Worm (Caenorhabditis elegans): Measurements from ENCODE around the gene qdpr-1.

DNA sequence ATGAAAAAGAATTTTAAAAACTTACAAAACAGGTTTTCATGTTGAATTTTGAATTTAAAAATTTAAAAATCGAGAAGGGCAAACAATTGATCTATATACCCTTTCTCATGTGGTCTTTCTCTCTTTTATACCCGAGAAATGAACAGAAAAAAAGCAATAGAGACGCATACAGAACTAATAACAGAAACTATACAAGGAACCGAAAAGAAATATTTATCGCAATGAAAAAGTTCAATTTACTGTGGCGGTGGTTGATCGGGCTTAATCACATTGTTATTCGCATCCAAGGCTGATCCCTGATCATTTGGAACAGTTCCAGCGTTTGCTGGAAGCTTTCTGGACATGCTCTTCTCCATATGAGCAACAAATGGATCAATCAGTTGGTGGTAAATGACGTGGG lies 15.5 kb upstream of the qdpr-1 start, which contains the start of gene T03F6.10:
- TF ChIP-seq ztf-4 (tag; optimal IDR thresholded peaks at IDR 0.05) (no peak), nhr-25 (tag; optimal IDR thresholded peaks at IDR 0.05) (no peak), nfya-1 (tag; optimal IDR thresholded peaks at IDR 0.05; ENCODE audit: insufficient read depth) (no peak)

Measured in whole organism, L3 larva.